Worm (Caenorhabditis elegans): Measurements from ENCODE around the gene pinn-1.

The pinn-1 gene

DNA sequence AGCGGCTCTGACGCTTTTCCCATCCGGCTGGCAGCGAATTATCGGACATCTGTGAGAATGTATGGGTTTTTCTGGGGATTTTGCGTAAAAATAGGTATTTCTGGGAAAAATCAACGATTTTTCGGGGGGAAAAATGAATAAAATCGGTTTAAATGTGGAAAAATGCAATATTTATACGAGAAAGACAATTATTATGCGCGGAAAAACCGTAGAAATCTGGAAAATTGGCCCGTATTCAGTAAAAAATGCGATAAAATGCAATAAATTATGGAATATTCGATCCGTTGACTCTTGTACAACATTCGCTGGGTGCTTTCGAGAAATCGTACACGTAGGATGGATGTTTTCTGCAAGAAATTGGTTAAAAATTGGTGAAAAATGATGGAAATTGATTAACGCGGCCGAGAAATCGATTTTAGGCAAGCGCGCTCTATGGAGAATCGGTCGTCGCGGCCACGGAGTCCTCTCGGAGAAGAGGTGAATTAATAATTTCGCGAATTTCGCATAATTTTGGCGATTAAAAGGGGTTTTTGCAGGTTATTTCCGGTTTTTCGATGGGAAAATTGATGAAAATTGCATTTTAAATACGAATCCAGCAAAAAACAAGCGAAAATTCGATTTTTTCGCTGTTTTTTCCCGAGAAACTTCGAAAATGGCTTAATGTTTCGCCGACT lies at the start of gene pinn-1:
Gene pinn-1 (minus strand): TSS at position 51 of the 674 bp plus-strand sequence.
- TF ChIP-seq elt-3 (tag; optimal IDR thresholded peaks at IDR 0.05) (no peak), elt-2 (tag; optimal IDR thresholded peaks at IDR 0.05) (peak; percentile 41), nhr-28 (tag; optimal IDR thresholded peaks at IDR 0.05) (no peak), R02D3.7 (tag; optimal IDR thresholded peaks at IDR 0.05) (peak; percentile 21), ceh-9 (tag; optimal IDR thresholded peaks at IDR 0.05) (no peak), ztf-11 (tag; optimal IDR thresholded peaks at IDR 0.05) (no peak), hmg-11 (tag; optimal IDR thresholded peaks at IDR 0.05) (peak; percentile 54), tbx-2 (tag; optimal IDR thresholded peaks at IDR 0.05) (peak; percentile 58), jun-1 (tag; optimal IDR thresholded peaks at IDR 0.05) (peak; percentile 40), ceh-16 (tag; optimal IDR thresholded peaks at IDR 0.05) (no peak), nhr-25 (tag; optimal IDR thresholded peaks at IDR 0.05) (peak; percentile 64), lsy-12 (tag; optimal IDR thresholded peaks at IDR 0.05) (peak; percentile 86), lin-15B (tag; optimal IDR thresholded peaks at IDR 0.05) (peak; percentile 97), ceh-28 (tag; optimal IDR thresholded peaks at IDR 0.05) (peak; percentile 88), zag-1 (tag; optimal IDR thresholded peaks at IDR 0.05) (no peak), egl-5 (tag; optimal IDR thresholded peaks at IDR 0.05) (peak; percentile 73), nhr-237 (tag; optimal IDR thresholded peaks at IDR 0.05) (no peak), fkh-2 (tag; optimal IDR thresholded peaks at IDR 0.05) (no peak), nhr-67 (tag; optimal IDR thresholded peaks at IDR 0.05) (no peak), mml-1 (tag; optimal IDR thresholded peaks at IDR 0.05) (no peak), fkh-10 (GFP tag; optimal IDR thresholded peaks at IDR 0.05) (peak; percentile 47), pqm-1 (tag; optimal IDR thresholded peaks at IDR 0.05) (peak; percentile 36), daf-12 (tag; optimal IDR thresholded peaks at IDR 0.05) (no peak), unc-62 (GFP tag; optimal IDR thresholded peaks at IDR 0.05) (no peak), pha-4 (tag; optimal IDR thresholded peaks at IDR 0.05) (peak; percentile 90), ceh-82 (tag; optimal IDR thresholded peaks at IDR 0.05) (peak; percentile 84), nhr-11 (tag; optimal IDR thresholded peaks at IDR 0.05) (no peak), fos-1 (tag; optimal IDR thresholded peaks at IDR 0.05) (no peak), skn-1 (tag; optimal IDR thresholded peaks at IDR 0.05) (peak; percentile 48), nhr-77 (tag; optimal IDR thresholded peaks at IDR 0.05) (peak; percentile 9), unc-39 (tag; optimal IDR thresholded peaks at IDR 0.05) (no peak), nhr-76 (tag; optimal IDR thresholded peaks at IDR 0.05) (no peak), mdl-1 (tag; optimal IDR thresholded peaks at IDR 0.05) (no peak), ZK546.5 (tag; optimal IDR thresholded peaks at IDR 0.05) (no peak), egl-27 (tag; optimal IDR thresholded peaks at IDR 0.05) (peak; percentile 28), nhr-23 (tag; optimal IDR thresholded peaks at IDR 0.05) (peak; percentile 89), nfya-1 (tag; optimal IDR thresholded peaks at IDR 0.05; ENCODE audit: insufficient read depth) (peak; percentile 80), aly-2 (tag; optimal IDR thresholded peaks at IDR 0.05) (no peak), nhr-43 (tag; optimal IDR thresholded peaks at IDR 0.05; ENCODE audit: poor library complexity, severe bottlenecking) (peak; percentile 95), nhr-12 (tag; optimal IDR thresholded peaks at IDR 0.05) (no peak), elt-1 (tag; optimal IDR thresholded peaks at IDR 0.05) (peak; percentile 5), lin-39 (tag; optimal IDR thresholded peaks at IDR 0.05) (peak; percentile 90), eor-1 (tag; optimal IDR thresholded peaks at IDR 0.05) (no peak), snpc-4 (tag; optimal IDR thresholded peaks at IDR 0.05) (peak; percentile 77), sea-2 (GFP tag; optimal IDR thresholded peaks at IDR 0.05) (no peak), ztf-4 (tag; optimal IDR thresholded peaks at IDR 0.05) (peak; percentile 36), ama-1 (optimal IDR thresholded peaks at IDR 0.05) (peak; percentile 33)
